Fruit fly (Drosophila melanogaster) whole organism, wandering third instar larva: ENCODE data around the gene CG15336.

Experiments used
- GATAd ChIP-seq: sonication (Bioruptor generic); optimal IDR thresholded peaks from 2 replicates; lab custom pipeline; 2016; ENCODE audit warnings: missing biosample characterization, missing genetic modification characterization
- HLH106 ChIP-seq: fragments of 200-800 bp; optimal IDR thresholded peaks from 3 replicates; lab custom pipeline; 2019; ENCODE audit warnings: missing biosample characterization, mild to moderate bottlenecking, missing genetic modification characterization, moderate library complexity
- N ChIP-seq: fragments of >200 bp; optimal IDR thresholded peaks from 2 replicates; lab custom pipeline; 2018; ENCODE audit warnings: missing biosample characterization, missing external identifiers, missing genetic modification characterization
- Vsx2 ChIP-seq: fragments of 200-300, 225-300 bp; sonication (Bioruptor generic); optimal IDR thresholded peaks from 2 replicates; lab custom pipeline; 2018; ENCODE audit warnings: missing biosample characterization, missing genetic modification characterization; ENCODE audit not compliant: partially characterized antibody
- br ChIP-seq: fragments of 200-800 bp; sonication (Bioruptor generic); optimal IDR thresholded peaks from 2 replicates; lab custom pipeline; 2016; ENCODE audit warnings: missing biosample characterization, missing genetic modification characterization
- ey ChIP-seq: fragments of 200-800 bp; sonication (Bioruptor generic); optimal IDR thresholded peaks from 2 replicates; lab custom pipeline; 2016; ENCODE audit warnings: missing biosample characterization, missing genetic modification characterization
- jim ChIP-seq: fragments of 175-275, 200-325 bp; sonication (Bioruptor generic); optimal IDR thresholded peaks from 2 replicates; lab custom pipeline; 2016; ENCODE audit warnings: missing biosample characterization, mild to moderate bottlenecking, missing genetic modification characterization
- lola ChIP-seq: fragments of >200 bp; optimal IDR thresholded peaks from 2 replicates; lab custom pipeline; 2017; ENCODE audit warnings: missing biosample characterization, missing genetic modification characterization
- psq ChIP-seq: fragments of 200-800 bp; sonication (Bioruptor generic); optimal IDR thresholded peaks from 3 replicates; lab custom pipeline; 2017; ENCODE audit warnings: missing biosample characterization, mild to moderate bottlenecking, missing genetic modification characterization, moderate library complexity
- sage ChIP-seq: fragments of 200-800 bp; sonication (Bioruptor generic); optimal IDR thresholded peaks from 2 replicates; lab custom pipeline; 2016; ENCODE audit warnings: missing biosample characterization, mild to moderate bottlenecking, missing genetic modification characterization
- tai ChIP-seq: sonication (Bioruptor generic); optimal IDR thresholded peaks from 2 replicates; lab custom pipeline; 2016; ENCODE audit warnings: missing biosample characterization, missing genetic modification characterization
- woc ChIP-seq: sonication (Bioruptor generic); optimal IDR thresholded peaks from 2 replicates; lab custom pipeline; 2016; ENCODE audit warnings: missing biosample characterization, mild to moderate bottlenecking, missing genetic modification characterization

dm6 chrX:8100026-8100825 is 47.5 kb upstream of the CG15336 start:
- peak; percentile 61 for TF ChIP-seq psq (GFP tag; lab: Kevin White, UChicago)
- no peak for TF ChIP-seq Vsx2 (GFP tag; lab: Kevin White, UChicago)
- peak; percentile 70 for TF ChIP-seq HLH106
- TF ChIP-seq br (GFP tag; lab: Kevin White, UChicago), result peak; percentile 66
- TF ChIP-seq sage (GFP tag; lab: Kevin White, UChicago), result no peak
- TF ChIP-seq N (GFP tag; lab: Kevin White, UChicago), result no peak
- TF ChIP-seq GATAd (GFP tag; lab: Kevin White, UChicago), result no peak
- peak; percentile 65 for TF ChIP-seq ey (GFP tag; lab: Kevin White, UChicago)
- TF ChIP-seq jim (GFP tag; lab: Kevin White, UChicago), result no peak
- no peak for TF ChIP-seq tai (GFP tag; lab: Kevin White, UChicago)
- no peak for TF ChIP-seq lola (GFP tag; lab: Kevin White, UChicago)
- peak; percentile 50 for TF ChIP-seq woc (GFP tag; lab: Kevin White, UChicago)
